Fruit fly (Drosophila melanogaster) whole organism, embryonic: Measurements from ENCODE around the gene CG6443.

ENCODE experiments used
- CG10565 ChIP-seq: fragments of 200-800 bp; sonication (Bioruptor generic); optimal IDR thresholded peaks from 3 replicates; lab custom pipeline; 2016; ENCODE audit warnings: missing biosample characterization, mild to moderate bottlenecking, missing genetic modification characterization
- CG14441 ChIP-seq: fragments of 200-800 bp; sonication (Bioruptor generic); IDR thresholded peaks from 2 replicates; pipeline ENCODE4 v1.3.6; 2022; ENCODE audit warnings: missing biosample characterization, missing genetic modification characterization
- CG16813 ChIP-seq: fragments of 200-800 bp; sonication (Bioruptor generic); IDR thresholded peaks from 3 replicates; pipeline ENCODE4 v1.3.6; 2022; ENCODE audit warnings: missing biosample characterization, missing genetic modification characterization; ENCODE audit not compliant: partially characterized antibody
- CG16815 ChIP-seq: fragments of 200-800 bp; sonication (Bioruptor generic); optimal IDR thresholded peaks from 3 replicates; lab custom pipeline; 2017; ENCODE audit warnings: missing biosample characterization, mild to moderate bottlenecking, missing genetic modification characterization
- CG18011 ChIP-seq: fragments of 200-800 bp; sonication (Bioruptor generic); optimal IDR thresholded peaks from 2 replicates; lab custom pipeline; 2017; ENCODE audit warnings: missing biosample characterization, missing genetic modification characterization, mild to moderate bottlenecking, moderate library complexity, missing genotype
- CG31388 ChIP-seq: fragments of 200-800 bp; sonication (Bioruptor generic); optimal IDR thresholded peaks from 2 replicates; lab custom pipeline; 2016; ENCODE audit warnings: missing biosample characterization, missing genetic modification characterization
- CG4707 ChIP-seq: fragments of 200-800 bp; sonication (Bioruptor generic); optimal IDR thresholded peaks from 2 replicates; lab custom pipeline; 2018; ENCODE audit warnings: missing biosample characterization, mild to moderate bottlenecking, missing genetic modification characterization, moderate library complexity
- CG5180 ChIP-seq: fragments of 200-800 bp; sonication (Bioruptor generic); optimal IDR thresholded peaks from 3 replicates; lab custom pipeline; 2017; ENCODE audit warnings: missing biosample characterization, missing genetic modification characterization, mild to moderate bottlenecking, moderate library complexity, missing genetic modification reagents
- CG9876 ChIP-seq: fragments of 200-800 bp; sonication (Bioruptor generic); optimal IDR thresholded peaks from 2 replicates; lab custom pipeline; 2016; ENCODE audit warnings: missing biosample characterization, missing genetic modification characterization
- CoRest ChIP-seq: fragments of 200-800 bp; sonication (Bioruptor generic); optimal IDR thresholded peaks from 3 replicates; lab custom pipeline; 2018; ENCODE audit warnings: missing biosample characterization, mild to moderate bottlenecking, missing genetic modification characterization, moderate library complexity
- Ets65A ChIP-seq: fragments of 200-800 bp; sonication (Bioruptor generic); peaks from one replicate; lab custom pipeline; 2016; ENCODE audit warnings: missing biosample characterization, missing genetic modification characterization
- HmgZ ChIP-seq: fragments of 200-800 bp; sonication (Bioruptor generic); optimal IDR thresholded peaks from 2 replicates; lab custom pipeline; 2018; ENCODE audit warnings: missing biosample characterization, mild to moderate bottlenecking, missing genetic modification characterization
- Hr39 ChIP-seq: fragments of >200 bp; optimal IDR thresholded peaks from 2 replicates; lab custom pipeline; 2017
- Pdp1 ChIP-seq, 2 experiments: fragments of 200-800 bp; sonication (Bioruptor generic); optimal IDR thresholded peaks; 3 replicates each; lab custom pipeline; 2016; ENCODE audit warnings: missing biosample characterization in 2 of 2, missing genetic modification characterization in 2 of 2, mild to moderate bottlenecking in 1 of 2, moderate library complexity in 1 of 2
- Poxn ChIP-seq: fragments of 200-800 bp; sonication (Bioruptor generic); IDR thresholded peaks from 2 replicates; pipeline ENCODE4 v1.3.6; 2022; ENCODE audit warnings: missing biosample characterization, missing genetic modification characterization
- Side ChIP-seq: fragments of 200-800 bp; sonication (Bioruptor generic); optimal IDR thresholded peaks from 2 replicates; lab custom pipeline; 2016; ENCODE audit warnings: missing biosample characterization, missing genetic modification characterization
- ap ChIP-seq: fragments of 200-800 bp; sonication (Bioruptor generic); IDR thresholded peaks from 2 replicates; pipeline ENCODE4 v1.3.6; 2022; ENCODE audit warnings: missing biosample characterization, missing genetic modification characterization
- crol ChIP-seq: fragments of 200-800 bp; sonication (Bioruptor generic); IDR thresholded peaks from 2 replicates; pipeline ENCODE4 v1.3.6; 2022; ENCODE audit warnings: missing biosample characterization, missing genetic modification characterization
- dmrt11E ChIP-seq: fragments of 200-800 bp; sonication (Bioruptor generic); optimal IDR thresholded peaks from 3 replicates; lab custom pipeline; 2018; ENCODE audit warnings: missing biosample characterization, mild to moderate bottlenecking, missing genetic modification characterization, moderate library complexity
- fru ChIP-seq: fragments of >200 bp; optimal IDR thresholded peaks from 2 replicates; lab custom pipeline; 2017
- grn ChIP-seq: fragments of 200-800 bp; sonication (Bioruptor generic); optimal IDR thresholded peaks from 3 replicates; lab custom pipeline; 2017; ENCODE audit warnings: missing biosample characterization, missing genetic modification characterization
- gsb ChIP-seq: fragments of 200-800 bp; sonication (Bioruptor generic); IDR thresholded peaks from 2 replicates; pipeline ENCODE4 v1.3.6; 2022; ENCODE audit warnings: missing biosample characterization, missing genetic modification characterization
- h ChIP-seq: fragments of >200 bp; optimal IDR thresholded peaks from 2 replicates; lab custom pipeline; 2017
- hb ChIP-seq: fragments of 200-800 bp; sonication (Bioruptor generic); IDR thresholded peaks from 3 replicates; pipeline ENCODE4 v1.3.6; 2022; ENCODE audit warnings: missing biosample characterization, missing genetic modification characterization; ENCODE audit not compliant: partially characterized antibody
- klu ChIP-seq: fragments of 200-800 bp; sonication (Bioruptor generic); IDR thresholded peaks from 2 replicates; pipeline ENCODE4 v1.3.6; 2022; ENCODE audit warnings: missing biosample characterization, missing genetic modification characterization
- lbe ChIP-seq: fragments of 200-800 bp; sonication (Bioruptor generic); optimal IDR thresholded peaks from 2 replicates; lab custom pipeline; 2016; ENCODE audit warnings: missing biosample characterization, mild to moderate bottlenecking, missing genetic modification characterization
- lmd ChIP-seq: fragments of 200-800 bp; sonication (Bioruptor generic); IDR thresholded peaks from 2 replicates; pipeline ENCODE4 v1.3.6; 2022; ENCODE audit warnings: missing biosample characterization, missing genetic modification characterization
- pita ChIP-seq: fragments of 200-800 bp; sonication (Bioruptor generic); optimal IDR thresholded peaks from 2 replicates; lab custom pipeline; 2017; ENCODE audit warnings: missing biosample characterization, mild to moderate bottlenecking, missing genetic modification characterization
- repo ChIP-seq: fragments of 200-800 bp; sonication (Bioruptor generic); optimal IDR thresholded peaks from 2 replicates; lab custom pipeline; 2016; ENCODE audit warnings: missing biosample characterization, missing genetic modification characterization
- slbo ChIP-seq: fragments of 200-800 bp; sonication (Bioruptor generic); IDR thresholded peaks from 2 replicates; pipeline ENCODE4 v1.3.6; 2022; ENCODE audit warnings: missing biosample characterization, missing genetic modification characterization
- sqz ChIP-seq: fragments of 200-800 bp; sonication (Bioruptor generic); optimal IDR thresholded peaks from 3 replicates; lab custom pipeline; 2018; ENCODE audit warnings: missing biosample characterization, mild to moderate bottlenecking, missing genetic modification characterization

CG6443 gene

DNA sequence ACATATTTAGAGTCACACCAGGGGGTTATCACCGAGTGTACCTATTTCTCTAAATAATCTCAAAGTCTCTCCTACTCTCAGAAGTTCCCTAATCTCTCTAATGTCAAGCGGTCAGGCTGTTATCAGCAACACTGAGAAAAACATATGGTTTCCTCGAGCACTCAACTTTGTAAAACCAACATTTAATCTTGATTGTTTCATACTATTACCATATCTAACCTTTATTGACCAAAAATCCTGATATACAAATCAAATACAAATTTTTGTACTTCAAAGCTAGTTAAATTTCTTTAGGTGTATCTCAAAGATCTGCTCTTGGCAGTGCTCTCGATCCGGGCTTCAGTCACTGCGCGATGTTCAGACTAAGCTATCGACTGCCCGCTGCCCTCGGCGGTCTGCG lies 25.5 kb upstream of the CG6443 start, which contains the start of gene CG6415 (continued):
- peak; percentile 33 for TF ChIP-seq sqz (GFP tag; lab: Kevin White, UChicago)
- TF ChIP-seq CG10565 (GFP tag; lab: Kevin White, UChicago), result no peak
- TF ChIP-seq Poxn (GFP tag; lab: Robert Waterston, UW), result no peak
- TF ChIP-seq CG31388 (GFP tag; lab: Kevin White, UChicago), result no peak
- peak; percentile 47 for TF ChIP-seq lbe (GFP tag; lab: Kevin White, UChicago)
- no peak for TF ChIP-seq CG4707
- TF ChIP-seq pita, result no peak
- peak; percentile 31 for TF ChIP-seq CG16815 (GFP tag; lab: Kevin White, UChicago)
- no peak; the same call in 1 of the 2 replicates for TF ChIP-seq klu (GFP tag; lab: Robert Waterston, UW)
- TF ChIP-seq ap (GFP tag; lab: Robert Waterston, UW), result 0 out of 2 replicates have a peak, but pooled peaks have one; percentile 45
- peak; percentile 66 for TF ChIP-seq repo (GFP tag; lab: Kevin White, UChicago)
- peak; percentile 19 for TF ChIP-seq grn (GFP tag; lab: Kevin White, UChicago)
- no peak for TF ChIP-seq fru (lab: Kevin White, UChicago)
- peak; percentile 11 for TF ChIP-seq CG18011
- TF ChIP-seq gsb (GFP tag; lab: Robert Waterston, UW), result peak; percentile 42; the same call in 1 of the 2 replicates

DNA sequence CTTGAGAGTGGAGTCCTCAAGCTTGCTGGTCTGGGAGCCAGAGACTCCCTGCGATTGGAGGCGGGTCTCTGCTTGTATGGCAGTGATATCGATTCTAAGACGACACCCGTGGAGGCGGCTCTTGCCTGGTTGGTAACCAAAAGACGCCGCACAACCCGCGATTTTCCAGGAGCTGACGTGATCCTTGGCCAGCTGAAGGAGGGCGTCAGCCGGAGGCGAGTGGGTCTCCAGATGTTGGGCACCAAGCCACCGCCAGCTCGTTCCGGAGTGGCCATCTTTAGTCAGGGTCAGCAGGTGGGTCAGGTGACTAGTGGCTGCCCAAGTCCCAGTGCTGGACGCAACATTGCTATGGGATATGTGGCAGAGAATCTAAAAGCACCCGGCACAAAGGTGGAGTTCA lies 24.4 kb upstream of the CG6443 start:
- TF ChIP-seq Pdp1 (GFP tag; optimal IDR thresholded peaks at IDR 0.05; lab: Kevin White, UChicago), result no peak
- TF ChIP-seq Ets65A (GFP tag; lab: Kevin White, UChicago), result peak; percentile 90

DNA sequence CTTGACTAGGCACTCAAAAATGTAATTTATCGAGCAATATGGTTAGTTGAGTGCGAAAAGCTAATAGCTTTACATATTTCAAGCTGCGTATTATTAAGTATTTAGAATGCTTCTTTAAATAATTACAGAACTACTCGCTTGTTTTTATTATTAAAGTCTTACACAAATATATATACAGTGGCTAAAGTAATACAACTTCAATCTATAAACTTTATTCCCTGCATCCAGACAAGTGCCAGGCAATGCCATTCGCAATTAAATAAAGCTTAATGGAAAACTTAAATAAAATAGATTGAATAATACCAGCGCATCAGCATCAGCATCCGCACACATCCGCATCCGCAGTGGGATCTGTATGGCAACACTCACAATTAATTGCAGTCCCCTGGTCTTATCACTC lies 22.5 kb upstream of the CG6443 start:
- TF ChIP-seq Ets65A (GFP tag; lab: Kevin White, UChicago), result peak; percentile 73
- no peak for TF ChIP-seq slbo

DNA sequence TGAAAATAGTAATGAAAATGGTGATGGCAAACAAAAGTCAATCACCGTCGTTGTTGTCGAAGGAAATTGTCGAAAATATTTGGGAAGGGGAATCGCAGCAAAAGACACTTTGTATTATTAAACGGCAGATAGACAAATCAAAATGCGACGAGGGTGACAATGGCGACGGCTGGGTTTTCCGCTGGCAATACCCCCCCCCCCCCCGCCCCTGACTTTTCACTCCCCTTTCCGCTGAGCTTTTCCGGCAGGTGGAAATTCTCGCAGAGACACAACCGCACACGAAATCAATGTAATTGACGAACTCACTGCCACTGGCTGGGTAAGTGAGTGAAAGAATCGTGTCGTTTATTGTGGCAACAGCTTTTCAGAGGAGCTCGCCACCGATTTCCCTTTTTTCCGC lies 20.7 kb upstream of the CG6443 start:
- no peak for TF ChIP-seq CoRest (tag; lab: Kevin White, UChicago)
- no peak for TF ChIP-seq CG9876
- peak; percentile 67 for TF ChIP-seq crol (GFP tag; lab: Robert Waterston, UW)
- peak; percentile 13 for TF ChIP-seq Ets65A (GFP tag; lab: Kevin White, UChicago)
- no peak for TF ChIP-seq CG14441
- peak; percentile 64 for TF ChIP-seq Hr39 (lab: Kevin White, UChicago)

DNA sequence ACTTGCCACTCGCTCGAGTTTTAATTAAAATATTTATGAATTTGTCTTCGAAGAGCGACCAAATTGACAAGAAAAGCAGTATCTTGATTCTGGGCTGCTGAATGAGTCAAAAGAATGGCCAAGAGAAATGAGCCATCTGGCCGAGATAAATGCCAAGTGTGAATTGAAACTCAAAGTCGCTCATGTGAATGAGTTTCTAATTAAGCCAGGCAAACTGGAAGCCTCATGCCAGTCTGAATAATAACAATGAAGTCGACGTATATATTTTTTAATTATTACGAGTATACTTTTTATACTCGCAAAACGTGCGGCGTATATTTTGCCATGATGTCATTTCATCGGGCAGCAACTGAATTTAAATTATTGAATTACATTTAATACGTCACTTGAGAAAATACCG lies 19.4 kb upstream of the CG6443 start, which contains the start of gene Lip2:
Gene Lip2 (minus strand): TSS at position 101 of the 400 bp plus-strand sequence.
- TF ChIP-seq HmgZ (tag; lab: Kevin White, UChicago), result no peak
- no peak for TF ChIP-seq Side (GFP tag; lab: Kevin White, UChicago)
- TF ChIP-seq, all 482 proteins: peak for 0

DNA sequence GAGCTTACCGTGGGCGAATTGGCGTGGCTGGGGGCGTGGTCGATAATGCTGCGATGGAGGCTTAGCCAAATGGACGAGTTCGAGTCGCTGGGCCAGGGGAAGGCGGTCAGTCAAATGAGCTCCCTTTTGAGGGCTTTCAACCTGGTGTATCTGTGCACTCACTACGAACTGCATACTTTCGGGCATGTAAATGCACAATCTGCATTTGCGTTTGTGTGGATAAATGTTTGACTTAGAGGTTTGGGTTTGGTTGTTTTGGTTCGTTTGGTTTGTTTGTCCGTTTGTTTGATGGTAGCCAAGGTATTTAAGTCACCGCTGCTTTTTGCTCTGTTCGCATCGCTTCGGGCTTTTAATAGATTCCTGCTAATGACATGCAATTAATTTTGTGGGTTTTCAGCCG lies 17.6 kb upstream of the CG6443 start:
- TF ChIP-seq lmd (GFP tag; lab: Robert Waterston, UW) (0 out of 2 replicates have a peak, but pooled peaks have one; percentile 19), h (lab: Kevin White, UChicago) (no peak), dmrt11E (tag; lab: Kevin White, UChicago) (no peak), CG5180 (GFP tag; lab: Kevin White, UChicago) (peak; percentile 93), CG16813 (GFP tag; lab: Robert Waterston, UW) (no peak), crol (GFP tag; lab: Robert Waterston, UW) (peak; percentile 37; the same call in 1 of the 2 replicates), hb (GFP tag; lab: Robert Waterston, UW) (0 out of 3 replicates have a peak, but pooled peaks have one; percentile 19)
